Worm (Caenorhabditis elegans) whole organism, L1 larva: ENCODE results near the gene grd-9.
A peak's percentile ranks its signal among the peaks of the same experiment; 100 is the strongest.

Experiments
- F16B12.6 ChIP-seq: fragments of 150-350 bp; optimal IDR thresholded peaks from 2 replicates; lab custom pipeline; 2014; ENCODE audit warnings: missing biosample characterization, missing genetic modification characterization
- Y116A8C.19 ChIP-seq: sonication (generic microtip); optimal IDR thresholded peaks from 2 replicates; lab custom pipeline; 2016; ENCODE audit warnings: missing compliant biosample characterization, missing genetic modification characterization, borderline replicate concordance
- alr-1 ChIP-seq: fragments of 200-800 bp; sonication (Bioruptor generic); optimal IDR thresholded peaks from 2 replicates; lab custom pipeline; 2018; ENCODE audit warnings: borderline replicate concordance, mild to moderate bottlenecking, missing genetic modification characterization, missing compliant biosample characterization
- aly-2 ChIP-seq: fragments of 150-350 bp; optimal IDR thresholded peaks from 2 replicates; lab custom pipeline; 2014; ENCODE audit warnings: missing biosample characterization, missing genetic modification characterization
- ceh-8 ChIP-seq: fragments of 200-800 bp; sonication (Bioruptor generic); optimal IDR thresholded peaks from 2 replicates; lab custom pipeline; 2018; ENCODE audit warnings: mild to moderate bottlenecking, missing genetic modification characterization, moderate library complexity, missing compliant biosample characterization
- ceh-82 ChIP-seq, 3 experiments: fragments of 150-350 bp in 1 of 3; sonication (generic microtip) in 2 of 3; optimal IDR thresholded peaks; 2 replicates each; lab custom pipeline; 2014 to 2017; ENCODE audit warnings: missing biosample characterization in 3 of 3, missing genetic modification characterization in 3 of 3
- ceh-88 ChIP-seq: fragments of 200-800 bp; sonication (Bioruptor generic); IDR thresholded peaks from 2 replicates; pipeline ENCODE4 v1.3.6; 2022; ENCODE audit warnings: missing genetic modification characterization, missing compliant biosample characterization
- dpl-1 ChIP-seq, 3 experiments: fragments of 150-350 bp in 2 of 3; sonication (generic microtip) in 1 of 3; optimal IDR thresholded peaks; 2 replicates each; lab custom pipeline; 2014 to 2017; ENCODE audit warnings: missing biosample characterization in 3 of 3, missing genetic modification characterization in 3 of 3, missing genetic modification reagents in 3 of 3
- efl-1 ChIP-seq, 4 experiments: fragments of 150-350 bp; optimal IDR thresholded peaks in 3 of 4; peaks in 1 of 4; 1 replicate in 1 of 4; 2 replicates in 3 of 4; lab custom pipeline; 2014; ENCODE audit warnings: missing biosample characterization in 2 of 4, missing genetic modification characterization in 2 of 4, missing genetic modification reagents in 2 of 4
- efl-3 ChIP-seq: fragments of 200-800 bp; sonication (Bioruptor generic); optimal IDR thresholded peaks from 2 replicates; lab custom pipeline; 2018; ENCODE audit warnings: mild to moderate bottlenecking, missing genetic modification characterization, missing compliant biosample characterization
- egl-13 ChIP-seq: sonication (generic microtip); optimal IDR thresholded peaks from 2 replicates; lab custom pipeline; 2016; ENCODE audit warnings: missing genotype, missing genetic modification reagents, missing genetic modification characterization, missing compliant biosample characterization
- egl-27 ChIP-seq, 2 experiments: fragments of 150-350 bp in 1 of 2; sonication (generic microtip); optimal IDR thresholded peaks; 3 replicates each; lab custom pipeline; 2017 to 2018; ENCODE audit warnings: missing biosample characterization in 2 of 2, missing genetic modification characterization in 2 of 2, missing genetic modification reagents in 2 of 2
- elt-2 ChIP-seq: sonication (generic microtip); optimal IDR thresholded peaks from 2 replicates; lab custom pipeline; 2016; ENCODE audit warnings: missing genetic modification characterization, mild to moderate bottlenecking, inconsistent platforms, missing compliant biosample characterization, missing genetic modification reagents
- ets-5 ChIP-seq: fragments of 200-800 bp; sonication (Bioruptor generic); IDR thresholded peaks from 2 replicates; pipeline ENCODE4 v1.3.6; 2022; ENCODE audit warnings: missing genetic modification characterization, missing compliant biosample characterization
- hpl-2 ChIP-seq: fragments of 150-350 bp; optimal IDR thresholded peaks from 2 replicates; lab custom pipeline; 2014; ENCODE audit warnings: missing biosample characterization, missing genetic modification reagents, missing genetic modification characterization
- lin-13 ChIP-seq: fragments of 150-350 bp; optimal IDR thresholded peaks from 2 replicates; lab custom pipeline; 2014; ENCODE audit warnings: missing biosample characterization, missing genetic modification reagents, missing genetic modification characterization
- lin-39 ChIP-seq: fragments of 150-350 bp; optimal IDR thresholded peaks from 2 replicates; lab custom pipeline; 2014; ENCODE audit warnings: missing biosample characterization, missing genetic modification reagents, missing genetic modification characterization
- lsy-2 ChIP-seq, 2 experiments: fragments of 150-350 bp; optimal IDR thresholded peaks; 2 replicates each; lab custom pipeline; 2014; ENCODE audit warnings: missing biosample characterization in 2 of 2, missing genetic modification characterization in 2 of 2
- mep-1 ChIP-seq: fragments of 150-350 bp; optimal IDR thresholded peaks from 2 replicates; lab custom pipeline; 2014; ENCODE audit warnings: missing biosample characterization, missing genetic modification characterization
- nhr-19 ChIP-seq: fragments of 200-800 bp; sonication (Bioruptor generic); conservative IDR thresholded peaks from 2 replicates; pipeline ENCODE4 v1.3.6; 2022; ENCODE audit warnings: missing genetic modification characterization, missing compliant biosample characterization
- nhr-28 ChIP-seq: fragments of 150-350 bp; optimal IDR thresholded peaks from 2 replicates; lab custom pipeline; 2014; ENCODE audit warnings: missing biosample characterization, missing genetic modification characterization
- nhr-47 ChIP-seq: sonication (generic microtip); optimal IDR thresholded peaks from 2 replicates; lab custom pipeline; 2016; ENCODE audit warnings: mild to moderate bottlenecking, missing genetic modification characterization, moderate library complexity, missing compliant biosample characterization
- nhr-71 ChIP-seq: sonication (generic microtip); optimal IDR thresholded peaks from 2 replicates; lab custom pipeline; 2016; ENCODE audit warnings: mild to moderate bottlenecking, missing genetic modification characterization, moderate library complexity, missing compliant biosample characterization
- nhr-76 ChIP-seq: sonication (generic microtip); optimal IDR thresholded peaks from 2 replicates; lab custom pipeline; 2017; ENCODE audit warnings: missing biosample characterization, missing genetic modification characterization
- nhr-90 ChIP-seq: sonication (generic microtip); optimal IDR thresholded peaks from 2 replicates; lab custom pipeline; 2016; ENCODE audit warnings: mild to moderate bottlenecking, missing genetic modification characterization, missing compliant biosample characterization; ENCODE audit not compliant: poor library complexity
- pag-3 ChIP-seq: sonication (generic microtip); optimal IDR thresholded peaks from 2 replicates; lab custom pipeline; 2017; ENCODE audit warnings: missing genetic modification characterization, mild to moderate bottlenecking, missing compliant biosample characterization, antibody characterized with exemption, borderline replicate concordance; ENCODE audit not compliant: insufficient read depth
- pax-3 ChIP-seq: fragments of 200-800 bp; sonication (Bioruptor generic); optimal IDR thresholded peaks from 2 replicates; lab custom pipeline; 2018; ENCODE audit warnings: mild to moderate bottlenecking, missing genetic modification characterization, moderate library complexity, missing compliant biosample characterization
- skn-1 ChIP-seq: fragments of 150-350 bp; optimal IDR thresholded peaks from 2 replicates; lab custom pipeline; 2014; ENCODE audit warnings: missing biosample characterization, missing genetic modification characterization
- snpc-4 ChIP-seq: fragments of 150-350 bp; optimal IDR thresholded peaks from 2 replicates; lab custom pipeline; 2014; ENCODE audit warnings: missing biosample characterization, missing genetic modification characterization
- snu-23 ChIP-seq: sonication (generic microtip); optimal IDR thresholded peaks from 2 replicates; lab custom pipeline; 2016; ENCODE audit warnings: missing genetic modification characterization, missing compliant biosample characterization
- sox-4 ChIP-seq: sonication (generic microtip); optimal IDR thresholded peaks from 2 replicates; lab custom pipeline; 2016; ENCODE audit warnings: missing genetic modification characterization, missing compliant biosample characterization
- sptf-1 ChIP-seq: fragments of 150-350 bp; optimal IDR thresholded peaks from 2 replicates; lab custom pipeline; 2014; ENCODE audit warnings: missing biosample characterization, missing genetic modification characterization
- unc-130 ChIP-seq: fragments of 150-350 bp; optimal IDR thresholded peaks from 2 replicates; lab custom pipeline; 2017; ENCODE audit warnings: missing biosample characterization, missing genetic modification characterization, inconsistent platforms
- unc-86 ChIP-seq: sonication (generic microtip); optimal IDR thresholded peaks from 2 replicates; lab custom pipeline; 2016; ENCODE audit warnings: missing genetic modification characterization, missing compliant biosample characterization
- vab-15 ChIP-seq: sonication (generic microtip); optimal IDR thresholded peaks from 2 replicates; lab custom pipeline; 2017; ENCODE audit warnings: missing genotype, mild to moderate bottlenecking, missing genetic modification characterization, missing compliant biosample characterization
- xbp-1 ChIP-seq: sonication (generic microtip); optimal IDR thresholded peaks from 2 replicates; lab custom pipeline; 2016; ENCODE audit warnings: missing genetic modification characterization, missing compliant biosample characterization
- ztf-4 ChIP-seq: fragments of 150-350 bp; optimal IDR thresholded peaks from 2 replicates; lab custom pipeline; 2014; ENCODE audit warnings: missing biosample characterization, missing genetic modification characterization

The grd-9 gene

DNA sequence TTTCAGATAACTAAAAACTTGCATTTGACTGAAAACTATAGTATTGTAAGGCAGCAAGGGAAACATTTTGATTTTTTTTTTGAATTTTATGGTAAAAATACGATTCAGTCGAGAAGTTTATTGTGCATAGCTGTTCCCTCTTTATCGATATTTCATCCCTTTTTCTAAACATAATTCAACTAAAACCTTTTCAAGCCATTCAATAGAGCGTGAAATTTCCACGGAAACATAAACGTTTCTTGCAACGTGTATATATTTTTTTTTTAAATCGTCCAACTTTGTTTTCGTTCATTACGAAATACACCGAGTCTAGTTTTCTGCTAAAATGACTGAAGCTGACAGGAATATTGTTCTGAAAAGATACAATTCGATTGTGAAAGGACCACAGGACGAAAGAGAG is 23.4 kb upstream of the grd-9 start, which contains the start of gene C02G6.2:
Gene C02G6.2, plus strand, starts transcription at position 301 of the 400 bp plus-strand sequence.
- TF ChIP-seq egl-27 (tag; optimal IDR thresholded peaks at IDR 0.05; lab: Kevin White, UChicago) (no peak), elt-2 (tag; lab: Kevin White, UChicago) (no peak)

DNA sequence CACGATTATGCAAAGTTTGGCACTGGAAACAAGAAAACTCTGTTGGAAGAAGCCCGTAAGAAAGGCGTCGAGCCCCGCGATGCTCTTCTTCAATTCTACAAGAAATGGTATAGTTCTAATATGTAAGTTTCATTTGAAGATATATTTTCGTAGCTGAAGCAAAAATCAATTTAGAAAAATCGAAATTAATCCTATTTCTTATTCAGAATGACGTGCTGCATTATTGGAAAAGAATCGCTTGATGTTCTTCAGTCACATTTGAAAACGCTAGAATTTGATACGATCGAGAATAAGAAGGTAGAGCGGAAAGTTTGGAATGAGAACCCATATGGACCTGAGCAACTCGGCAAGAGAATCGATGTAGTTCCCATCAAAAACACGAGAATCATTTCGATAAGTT is 18.2 kb upstream of the grd-9 start:
- TF ChIP-seq skn-1 (tag; lab: Kevin White, UChicago) (no peak), sox-4 (tag; lab: Kevin White, UChicago) (no peak), dpl-1 (GFP tag; optimal IDR thresholded peaks at IDR 0.05; lab: Kevin White, UChicago) (no peak), snpc-4 (tag; lab: Kevin White, UChicago) (no peak), lin-13 (GFP tag; lab: Kevin White, UChicago) (no peak), ceh-8 (GFP tag; lab: Kevin White, UChicago) (no peak), hpl-2 (GFP tag; lab: Kevin White, UChicago) (no peak), xbp-1 (tag; lab: Kevin White, UChicago) (no peak), pax-3 (tag; lab: Kevin White, UChicago) (no peak), nhr-71 (no peak), sptf-1 (tag; lab: Kevin White, UChicago) (no peak), efl-1 (optimal IDR thresholded peaks at IDR 0.05; lab: Kevin White, UChicago) (no peak), efl-1 (GFP tag; optimal IDR thresholded peaks at IDR 0.05 in 1 of 2; lab: Kevin White, UChicago) (no peak), vab-15 (tag; lab: Kevin White, UChicago) (no peak)

DNA sequence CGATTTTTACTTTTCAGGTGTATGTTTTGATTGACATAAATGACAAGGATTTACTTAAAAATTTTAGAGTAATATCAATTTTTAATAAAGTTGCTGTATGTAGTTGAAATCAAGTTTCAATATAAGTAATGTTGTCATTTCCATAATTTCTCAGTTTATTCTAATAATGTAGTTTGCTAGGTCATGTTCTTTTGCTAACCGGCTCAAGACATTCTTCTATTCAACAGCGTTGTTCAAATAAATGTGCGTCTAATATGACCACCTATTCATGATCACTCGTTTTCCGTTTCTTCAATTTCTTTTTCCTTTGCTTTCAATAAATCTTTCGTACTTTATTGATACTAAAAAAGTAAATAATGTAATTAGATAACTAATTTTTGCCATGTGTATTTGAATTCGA is 15.1 kb upstream of the grd-9 start, which contains the start of gene C02G6.3:
Gene C02G6.3, plus strand, starts transcription at position 301 of the 400 bp plus-strand sequence.
- TF ChIP-seq ztf-4 (no peak), efl-3 (no peak), egl-13 (no peak), lsy-2 (tag; optimal IDR thresholded peaks at IDR 0.05; lab: Kevin White, UChicago) (no peak), elt-2 (tag; lab: Kevin White, UChicago) (no peak), F16B12.6 (no peak), efl-1 (optimal IDR thresholded peaks at IDR 0.05; lab: Kevin White, UChicago) (no peak), efl-1 (GFP tag; optimal IDR thresholded peaks at IDR 0.05 in 1 of 2; lab: Kevin White, UChicago) (no peak)

DNA sequence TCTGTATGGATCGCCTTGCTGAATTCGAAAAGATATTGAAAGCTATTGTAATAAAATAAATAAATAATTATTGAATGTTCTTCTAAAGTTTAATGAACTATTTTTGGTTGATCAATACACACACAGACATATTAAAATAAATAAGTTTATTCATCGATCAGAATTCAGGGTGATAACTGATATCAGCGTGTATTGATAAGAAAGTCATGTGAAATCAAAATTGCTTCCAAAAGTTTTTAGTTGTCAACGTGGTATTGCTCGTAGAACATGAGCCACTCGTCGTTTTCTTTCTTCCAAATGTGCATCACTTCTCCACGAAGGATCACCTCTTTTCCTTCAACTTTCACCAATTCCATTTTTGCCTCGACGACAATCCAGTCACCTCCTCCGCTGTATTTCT is 12.7 kb upstream of the grd-9 start:
- TF ChIP-seq nhr-76 (tag; lab: Kevin White, UChicago) (no peak), aly-2 (tag; lab: Kevin White, UChicago) (no peak), mep-1 (tag; lab: Kevin White, UChicago) (no peak), elt-2 (tag; lab: Kevin White, UChicago) (peak; percentile 79)

DNA sequence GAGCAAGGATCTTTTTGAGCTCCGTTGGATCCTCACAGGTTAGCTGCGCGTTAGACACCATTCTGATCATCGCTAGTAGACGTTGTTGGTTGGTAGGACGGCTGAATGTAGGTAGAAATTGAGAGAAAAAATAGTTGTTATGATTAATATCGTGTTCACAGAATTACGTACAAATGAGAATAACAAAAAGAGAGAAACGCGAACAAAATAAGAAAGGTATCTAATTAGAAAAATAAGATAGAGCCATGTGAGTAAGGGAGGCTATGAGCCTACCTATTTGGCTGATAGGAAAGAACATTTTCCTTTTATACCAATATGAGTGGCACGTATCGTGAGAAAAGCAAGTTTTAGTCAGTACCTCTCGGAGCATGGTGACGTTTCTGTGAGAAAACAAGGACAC is 11.4 kb upstream of the grd-9 start, which contains the start of gene C04E6.8:
Gene C04E6.8, minus strand, starts transcription at position 101 of the 400 bp plus-strand sequence.
- TF ChIP-seq lin-13 (GFP tag; lab: Kevin White, UChicago) (no peak), ceh-82 (tag; optimal IDR thresholded peaks at IDR 0.05; lab: Kevin White, UChicago) (no peak), alr-1 (tag; lab: Kevin White, UChicago) (no peak), lin-39 (tag; lab: Kevin White, UChicago) (no peak), unc-130 (no peak), Y116A8C.19 (tag; lab: Kevin White, UChicago) (no peak), nhr-47 (tag; lab: Kevin White, UChicago) (no peak), ztf-4 (no peak), snu-23 (GFP tag; lab: Kevin White, UChicago) (no peak), ets-5 (GFP tag; lab: Robert Waterston, UW) (no peak), unc-86 (tag; lab: Kevin White, UChicago) (no peak), aly-2 (tag; lab: Kevin White, UChicago) (no peak), hpl-2 (GFP tag; lab: Kevin White, UChicago) (no peak), nhr-28 (tag; lab: Kevin White, UChicago) (no peak), nhr-19 (GFP tag; lab: Robert Waterston, UW) (no peak), pag-3 (tag; lab: Kevin White, UChicago) (no peak), nhr-90 (tag; lab: Kevin White, UChicago) (no peak), dpl-1 (GFP tag; optimal IDR thresholded peaks at IDR 0.05; lab: Kevin White, UChicago) (no peak), ceh-88 (GFP tag; lab: Robert Waterston, UW) (no peak)
